Fruit fly (Drosophila melanogaster) whole organism, wandering third instar larva: ENCODE results near the gene CG12289.

Experiments used
- Abd-B ChIP-seq: fragments of >200 bp; optimal IDR thresholded peaks from 2 replicates; lab custom pipeline; 2017; ENCODE audit warnings: missing biosample characterization, missing genetic modification characterization
- CG32264 ChIP-seq: fragments of 200-800 bp; sonication (Bioruptor generic); optimal IDR thresholded peaks from 2 replicates; lab custom pipeline; 2016; ENCODE audit warnings: missing biosample characterization, missing genetic modification characterization
- CG9705 ChIP-seq: fragments of 200-800 bp; sonication (Bioruptor generic); optimal IDR thresholded peaks from 2 replicates; lab custom pipeline; 2018; ENCODE audit warnings: missing biosample characterization, mild to moderate bottlenecking, missing genetic modification characterization
- CrebA ChIP-seq: fragments of 200-800 bp; sonication (Bioruptor generic); optimal IDR thresholded peaks from 2 replicates; lab custom pipeline; 2016; ENCODE audit warnings: missing biosample characterization, mild to moderate bottlenecking, missing genetic modification characterization, borderline replicate concordance
- Dif ChIP-seq: fragments of 200-275, 200-300 bp; sonication (Bioruptor generic); optimal IDR thresholded peaks from 2 replicates; lab custom pipeline; 2018; ENCODE audit warnings: missing biosample characterization, missing genetic modification characterization; ENCODE audit not compliant: partially characterized antibody
- GATAd ChIP-seq: sonication (Bioruptor generic); optimal IDR thresholded peaks from 2 replicates; lab custom pipeline; 2016; ENCODE audit warnings: missing biosample characterization, missing genetic modification characterization
- HLH106 ChIP-seq: fragments of 200-800 bp; optimal IDR thresholded peaks from 3 replicates; lab custom pipeline; 2019; ENCODE audit warnings: missing biosample characterization, mild to moderate bottlenecking, missing genetic modification characterization, moderate library complexity
- Hnf4 ChIP-seq: fragments of 200-800 bp; sonication (Bioruptor generic); optimal IDR thresholded peaks from 2 replicates; lab custom pipeline; 2016; ENCODE audit warnings: missing biosample characterization, mild to moderate bottlenecking, missing genetic modification characterization
- Hr78 ChIP-seq: fragments of >200 bp; optimal IDR thresholded peaks from 2 replicates; lab custom pipeline; 2017; ENCODE audit warnings: missing biosample characterization, missing genetic modification characterization
- Hr83 ChIP-seq: fragments of 200-300 bp; sonication (Bioruptor generic); optimal IDR thresholded peaks from 2 replicates; lab custom pipeline; 2016; ENCODE audit warnings: missing biosample characterization, mild to moderate bottlenecking, missing genetic modification characterization, moderate library complexity; ENCODE audit not compliant: poor library complexity, severe bottlenecking
- Jra ChIP-seq: sonication (Bioruptor generic); optimal IDR thresholded peaks from 2 replicates; lab custom pipeline; 2016; ENCODE audit warnings: missing biosample characterization, missing genetic modification characterization
- Mio ChIP-seq: sonication (Bioruptor generic); optimal IDR thresholded peaks from 2 replicates; lab custom pipeline; 2016; ENCODE audit warnings: missing biosample characterization, missing genetic modification characterization
- N ChIP-seq: fragments of >200 bp; optimal IDR thresholded peaks from 2 replicates; lab custom pipeline; 2018; ENCODE audit warnings: missing biosample characterization, missing external identifiers, missing genetic modification characterization
- OdsH ChIP-seq: fragments of 200-800 bp; sonication (Bioruptor generic); optimal IDR thresholded peaks from 2 replicates; lab custom pipeline; 2016; ENCODE audit warnings: missing biosample characterization, mild to moderate bottlenecking, missing genetic modification characterization
- Rel ChIP-seq, 2 experiments: fragments of 200-800 bp; sonication (Bioruptor generic) in 1 of 2; optimal IDR thresholded peaks; 2 replicates in 1 of 2; 3 replicates in 1 of 2; lab custom pipeline; 2016 to 2019; ENCODE audit warnings: mild to moderate bottlenecking in 2 of 2, missing biosample characterization in 2 of 2, missing genetic modification characterization in 2 of 2, moderate library complexity in 1 of 2
- Sp1 ChIP-seq: fragments of 200-800 bp; sonication (Bioruptor generic); optimal IDR thresholded peaks from 3 replicates; lab custom pipeline; 2019; ENCODE audit warnings: missing biosample characterization, mild to moderate bottlenecking, missing genetic modification characterization, moderate library complexity
- Vsx2 ChIP-seq: fragments of 200-300, 225-300 bp; sonication (Bioruptor generic); optimal IDR thresholded peaks from 2 replicates; lab custom pipeline; 2018; ENCODE audit warnings: missing biosample characterization, missing genetic modification characterization; ENCODE audit not compliant: partially characterized antibody
- br ChIP-seq: fragments of 200-800 bp; sonication (Bioruptor generic); optimal IDR thresholded peaks from 2 replicates; lab custom pipeline; 2016; ENCODE audit warnings: missing biosample characterization, missing genetic modification characterization
- brk ChIP-seq: fragments of 200-800 bp; sonication (Bioruptor generic); optimal IDR thresholded peaks from 2 replicates; lab custom pipeline; 2016; ENCODE audit warnings: missing biosample characterization, mild to moderate bottlenecking, missing genetic modification characterization
- dl ChIP-seq, 2 experiments: fragments of 175-275, 200-275 bp in 1 of 2; fragments of 200-275 bp in 1 of 2; sonication (Bioruptor generic); optimal IDR thresholded peaks; lab custom pipeline; 2018; ENCODE audit warnings: mild to moderate bottlenecking in 2 of 2, missing biosample characterization in 2 of 2, missing genetic modification characterization in 2 of 2, moderate library complexity in 2 of 2; ENCODE audit not compliant: partially characterized antibody in 2 of 2, insufficient read depth in 1 of 2
- dmrt93B ChIP-seq: fragments of 200-800 bp; sonication (Bioruptor generic); optimal IDR thresholded peaks from 2 replicates; lab custom pipeline; 2018; ENCODE audit warnings: missing biosample characterization, mild to moderate bottlenecking, missing genetic modification characterization
- ey ChIP-seq: fragments of 200-800 bp; sonication (Bioruptor generic); optimal IDR thresholded peaks from 2 replicates; lab custom pipeline; 2016; ENCODE audit warnings: missing biosample characterization, missing genetic modification characterization
- foxo ChIP-seq, 2 experiments: fragments of 200-800 bp; sonication (Bioruptor generic); optimal IDR thresholded peaks; 2 replicates in 1 of 2; 3 replicates in 1 of 2; lab custom pipeline; 2016 to 2017; ENCODE audit warnings: missing biosample characterization in 2 of 2, missing genetic modification characterization in 2 of 2
- fru ChIP-seq: fragments of 200-800 bp; sonication (Bioruptor generic); optimal IDR thresholded peaks from 3 replicates; lab custom pipeline; 2016; ENCODE audit warnings: missing biosample characterization, mild to moderate bottlenecking, missing genetic modification characterization
- h ChIP-seq: fragments of 200-800 bp; sonication (Bioruptor generic); optimal IDR thresholded peaks from 3 replicates; lab custom pipeline; 2016; ENCODE audit warnings: missing biosample characterization, mild to moderate bottlenecking, missing genetic modification characterization
- jim ChIP-seq: fragments of 175-275, 200-325 bp; sonication (Bioruptor generic); optimal IDR thresholded peaks from 2 replicates; lab custom pipeline; 2016; ENCODE audit warnings: missing biosample characterization, mild to moderate bottlenecking, missing genetic modification characterization
- lola ChIP-seq: fragments of >200 bp; optimal IDR thresholded peaks from 2 replicates; lab custom pipeline; 2017; ENCODE audit warnings: missing biosample characterization, missing genetic modification characterization
- pan ChIP-seq: fragments of >200 bp; optimal IDR thresholded peaks from 2 replicates; lab custom pipeline; 2017
- psq ChIP-seq: fragments of 200-800 bp; sonication (Bioruptor generic); optimal IDR thresholded peaks from 3 replicates; lab custom pipeline; 2017; ENCODE audit warnings: missing biosample characterization, mild to moderate bottlenecking, missing genetic modification characterization, moderate library complexity
- rgr ChIP-seq: fragments of 200-800 bp; sonication (Bioruptor generic); optimal IDR thresholded peaks from 3 replicates; lab custom pipeline; 2016; ENCODE audit warnings: missing biosample characterization, mild to moderate bottlenecking, missing genetic modification characterization
- tai ChIP-seq: sonication (Bioruptor generic); optimal IDR thresholded peaks from 2 replicates; lab custom pipeline; 2016; ENCODE audit warnings: missing biosample characterization, missing genetic modification characterization
- usp ChIP-seq: fragments of >200 bp; optimal IDR thresholded peaks from 2 replicates; lab custom pipeline; 2017; ENCODE audit warnings: missing biosample characterization, missing genetic modification characterization
- woc ChIP-seq: sonication (Bioruptor generic); optimal IDR thresholded peaks from 2 replicates; lab custom pipeline; 2016; ENCODE audit warnings: missing biosample characterization, mild to moderate bottlenecking, missing genetic modification characterization

The CG12289 gene

dm6 chr3L:11458370-11458769 is at the start of gene CG12289, which contains the start of gene CG7551:
Gene CG12289 (minus strand): TSS chr3L:11458470.
Gene CG7551 (plus strand): TSS chr3L:11458490.
- TF ChIP-seq usp (GFP tag; lab: Kevin White, UChicago) (no peak), Hr78 (GFP tag; lab: Kevin White, UChicago) (no peak)

- TF ChIP-seq Hr78 (GFP tag; lab: Kevin White, UChicago): no peak
- TF ChIP-seq Hnf4: peak; percentile 29
- no peak for TF ChIP-seq ey (GFP tag; lab: Kevin White, UChicago)
- no peak for TF ChIP-seq Jra (GFP tag; lab: Kevin White, UChicago)
- TF ChIP-seq foxo (GFP tag; optimal IDR thresholded peaks at IDR 0.05; lab: Kevin White, UChicago): no peak
- no peak for TF ChIP-seq woc
- no peak for TF ChIP-seq CrebA (GFP tag; lab: Kevin White, UChicago)
- TF ChIP-seq dl (GFP tag; optimal IDR thresholded peaks at IDR 0.05; lab: Kevin White, UChicago; ENCODE audit: insufficient read depth in 1 of 2, partially characterized antibody in 2 of 2): peak in 1 of 2 experiments; percentile 42
- no peak for TF ChIP-seq pan (lab: Kevin White, UChicago)
- TF ChIP-seq N (GFP tag; lab: Kevin White, UChicago): no peak
- TF ChIP-seq Hr83 (GFP tag; lab: Kevin White, UChicago): no peak
- TF ChIP-seq rgr (GFP tag; lab: Kevin White, UChicago): no peak
- TF ChIP-seq jim (GFP tag; lab: Kevin White, UChicago): no peak
- TF ChIP-seq psq (GFP tag; lab: Kevin White, UChicago): peak; percentile 12
- TF ChIP-seq lola (GFP tag; lab: Kevin White, UChicago): no peak
- TF ChIP-seq CG32264 (GFP tag; lab: Kevin White, UChicago): no peak
- TF ChIP-seq Mio (GFP tag; lab: Kevin White, UChicago): no peak
- no peak for TF ChIP-seq HLH106 (tag; lab: Kevin White, UChicago)
- TF ChIP-seq CG9705 (GFP tag; lab: Kevin White, UChicago): peak; percentile 4
- TF ChIP-seq h: peak; percentile 12
- TF ChIP-seq dmrt93B (GFP tag; lab: Kevin White, UChicago): no peak
- TF ChIP-seq Vsx2 (GFP tag; lab: Kevin White, UChicago): peak; percentile 27
- TF ChIP-seq GATAd (GFP tag; lab: Kevin White, UChicago): no peak
- peak; percentile 19 for TF ChIP-seq brk (GFP tag; lab: Kevin White, UChicago)
- peak; percentile 7 for TF ChIP-seq Dif (GFP tag; lab: Kevin White, UChicago)
- no peak for TF ChIP-seq Rel (GFP tag; optimal IDR thresholded peaks at IDR 0.05; lab: Kevin White, UChicago)
- TF ChIP-seq Rel (tag; optimal IDR thresholded peaks at IDR 0.05; lab: Kevin White, UChicago): no peak
- peak; percentile 35 for TF ChIP-seq tai
- peak; percentile 25 for TF ChIP-seq fru (GFP tag; lab: Kevin White, UChicago)
- peak; percentile 45 for TF ChIP-seq Sp1 (GFP tag; lab: Kevin White, UChicago)
Observed at dm6 chr3L:11493090-11493807, 35.0 kb upstream of the CG12289 start.

dm6 chr3L:11492457-11492856 is 34.2 kb upstream of the CG12289 start:
- TF ChIP-seq OdsH (GFP tag; lab: Kevin White, UChicago): no peak
- no peak for TF ChIP-seq h
- no peak for TF ChIP-seq lola (GFP tag; lab: Kevin White, UChicago)
- TF ChIP-seq Hr83 (GFP tag; lab: Kevin White, UChicago): no peak
- TF ChIP-seq Abd-B (GFP tag; lab: Kevin White, UChicago): no peak
- peak; percentile 66 for TF ChIP-seq Vsx2 (GFP tag; lab: Kevin White, UChicago)
- TF ChIP-seq CG9705 (GFP tag; lab: Kevin White, UChicago): no peak
- TF ChIP-seq psq (GFP tag; lab: Kevin White, UChicago): peak; percentile 8
- no peak for TF ChIP-seq Hr78 (GFP tag; lab: Kevin White, UChicago)
- no peak for TF ChIP-seq brk (GFP tag; lab: Kevin White, UChicago)
- peak; percentile 28 for TF ChIP-seq rgr (GFP tag; lab: Kevin White, UChicago)
- no peak for TF ChIP-seq N (GFP tag; lab: Kevin White, UChicago)
- TF ChIP-seq tai: no peak
- no peak for TF ChIP-seq GATAd (GFP tag; lab: Kevin White, UChicago)
- no peak for TF ChIP-seq pan (lab: Kevin White, UChicago)
- TF ChIP-seq Dif (GFP tag; lab: Kevin White, UChicago): no peak
- TF ChIP-seq dl (GFP tag; optimal IDR thresholded peaks at IDR 0.05; lab: Kevin White, UChicago; ENCODE audit: insufficient read depth in 1 of 2, partially characterized antibody in 2 of 2): no peak
- no peak for TF ChIP-seq woc
- no peak for TF ChIP-seq Jra (GFP tag; lab: Kevin White, UChicago)
- no peak for TF ChIP-seq ey (GFP tag; lab: Kevin White, UChicago)
- peak; percentile 40 for TF ChIP-seq br
- TF ChIP-seq Rel (GFP tag; optimal IDR thresholded peaks at IDR 0.05; lab: Kevin White, UChicago): no peak
- TF ChIP-seq Rel (tag; optimal IDR thresholded peaks at IDR 0.05; lab: Kevin White, UChicago): peak; percentile 11
- TF ChIP-seq HLH106 (tag; lab: Kevin White, UChicago): no peak
